Fruit fly (Drosophila melanogaster): ENCODE data around the gene CG31457.

The CG31457 gene

DNA sequence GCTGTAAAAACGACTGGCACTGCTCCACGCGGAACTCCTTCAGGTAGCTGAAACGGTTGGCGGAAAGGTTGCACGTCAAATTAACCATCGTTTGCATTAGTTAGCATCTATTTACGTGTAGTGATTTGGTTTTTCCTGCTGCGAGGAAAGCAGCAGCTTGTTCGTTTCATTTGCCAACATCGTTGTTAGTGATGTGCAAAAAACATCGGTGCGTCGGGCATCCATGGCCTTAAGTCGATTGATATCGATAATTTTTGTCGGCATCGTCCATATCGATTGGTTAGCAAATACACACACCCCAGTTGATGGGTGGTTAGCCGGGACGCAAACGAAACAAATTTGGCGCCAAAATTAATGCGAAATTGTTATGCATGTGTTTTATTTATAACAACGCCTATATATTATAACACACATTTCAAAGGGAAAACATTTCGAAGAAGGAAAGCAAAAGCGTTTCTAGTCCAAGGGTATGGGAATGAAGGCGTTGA, 29.9 kb upstream of the CG31457 start, which contains the start of gene unk (continued):
- TF ChIP-seq gfzf (GFP tag; optimal IDR thresholded peaks at IDR 0.05): peak; percentile 55
- no peak for TF ChIP-seq aop (GFP tag; IDR thresholded peaks at IDR 0.05)
- no peak for TF ChIP-seq BtbVII (GFP tag; optimal IDR thresholded peaks at IDR 0.05)
- TF ChIP-seq dpn (GFP tag; optimal IDR thresholded peaks at IDR 0.05): peak; percentile 8 to 51
- TF ChIP-seq Hr3 (GFP tag; optimal IDR thresholded peaks at IDR 0.05): no peak
- TF ChIP-seq CG4707 (GFP tag; optimal IDR thresholded peaks at IDR 0.05): no peak
- TF ChIP-seq CG7786 (GFP tag; optimal IDR thresholded peaks at IDR 0.05): no peak
- no peak for TF ChIP-seq CG18599 (GFP tag; optimal IDR thresholded peaks at IDR 0.05)
- TF ChIP-seq CG4820 (GFP tag; optimal IDR thresholded peaks at IDR 0.05): no peak
- peak; percentile 44 for TF ChIP-seq CG33213 (GFP tag; optimal IDR thresholded peaks at IDR 0.05)
- TF ChIP-seq CG13775 (GFP tag; optimal IDR thresholded peaks at IDR 0.05): no peak
- no peak for TF ChIP-seq Doc2 (GFP tag; IDR thresholded peaks at IDR 0.05)
- TF ChIP-seq cwo (GFP tag; optimal IDR thresholded peaks at IDR 0.05): no peak
- TF ChIP-seq CG7556 (GFP tag; optimal IDR thresholded peaks at IDR 0.05): no peak
- TF ChIP-seq HLH3B (GFP tag; IDR thresholded peaks at IDR 0.05): no peak
- no peak for TF ChIP-seq nau (GFP tag; optimal IDR thresholded peaks at IDR 0.05)
- TF ChIP-seq Myb (GFP tag; optimal IDR thresholded peaks at IDR 0.05): peak; percentile 62
- TF ChIP-seq CoRest (tag; optimal IDR thresholded peaks at IDR 0.05): peak; percentile 51
- TF ChIP-seq wdn (GFP tag; IDR thresholded peaks at IDR 0.05): no peak
- no peak for TF ChIP-seq CG4360 (GFP tag; IDR thresholded peaks at IDR 0.05)
- TF ChIP-seq CG12659 (GFP tag; optimal IDR thresholded peaks at IDR 0.05): peak; percentile 16
- TF ChIP-seq mirr (GFP tag; optimal IDR thresholded peaks at IDR 0.05): no peak
- TF ChIP-seq grau (tag; optimal IDR thresholded peaks at IDR 0.05): peak; percentile 14
- peak; percentile 86 for TF ChIP-seq Med (GFP tag)
- peak; percentile 99 for TF ChIP-seq Dref (GFP tag; IDR thresholded peaks at IDR 0.05)
- TF ChIP-seq CG15479 (GFP tag; optimal IDR thresholded peaks at IDR 0.05): no peak
- TF ChIP-seq CG9609 (GFP tag; optimal IDR thresholded peaks at IDR 0.05): no peak
- no peak for TF ChIP-seq her (GFP tag; optimal IDR thresholded peaks at IDR 0.05)
- TF ChIP-seq grn (GFP tag; optimal IDR thresholded peaks at IDR 0.05): no peak
- TF ChIP-seq NC2β (GFP tag; optimal IDR thresholded peaks at IDR 0.05): peak; percentile 62
- TF ChIP-seq mam (GFP tag; optimal IDR thresholded peaks at IDR 0.05): peak; percentile 31
- TF ChIP-seq CG18619 (GFP tag; optimal IDR thresholded peaks at IDR 0.05): no peak
- TF ChIP-seq Sin3A (optimal IDR thresholded peaks at IDR 0.05): peak; percentile 83
- no peak for TF ChIP-seq fd96Cb (tag; optimal IDR thresholded peaks at IDR 0.05)
- no peak for TF ChIP-seq CG6654 (GFP tag; optimal IDR thresholded peaks at IDR 0.05)
- TF ChIP-seq pho (GFP tag; optimal IDR thresholded peaks at IDR 0.05): peak; percentile 39
- TF ChIP-seq ftz-f1 (GFP tag; optimal IDR thresholded peaks at IDR 0.05): no peak
- no peak for TF ChIP-seq CG11723 (GFP tag; optimal IDR thresholded peaks at IDR 0.05)
- no peak for TF ChIP-seq ham (GFP tag; IDR thresholded peaks at IDR 0.05)
- no peak for TF ChIP-seq Ssrp (tag; optimal IDR thresholded peaks at IDR 0.05)
- peak; percentile 94 for TF ChIP-seq HLH4C (GFP tag; IDR thresholded peaks at IDR 0.05; ENCODE audit: partially characterized antibody)
- TF ChIP-seq knrl (GFP tag; IDR thresholded peaks at IDR 0.05; ENCODE audit: partially characterized antibody): peak; percentile 99
- no peak for TF ChIP-seq cas (GFP tag; IDR thresholded peaks at IDR 0.05)
- no peak for TF ChIP-seq ash1 (GFP tag; optimal IDR thresholded peaks at IDR 0.05)
- TF ChIP-seq Blimp-1 (GFP tag; optimal IDR thresholded peaks at IDR 0.05): no peak
- TF ChIP-seq Atf3 (GFP tag; optimal IDR thresholded peaks at IDR 0.05): no peak
- TF ChIP-seq klu (GFP tag; IDR thresholded peaks at IDR 0.05): no peak
- TF ChIP-seq Opbp (GFP tag; IDR thresholded peaks at IDR 0.05; ENCODE audit: partially characterized antibody): peak; percentile 99
- TF ChIP-seq danr (GFP tag; IDR thresholded peaks at IDR 0.05): no peak
- TF ChIP-seq dm (GFP tag; optimal IDR thresholded peaks at IDR 0.05): peak; percentile 57
- TF ChIP-seq gem (tag; optimal IDR thresholded peaks at IDR 0.05): no peak
- no peak for TF ChIP-seq CG8924 (tag; optimal IDR thresholded peaks at IDR 0.05)
